Fruit fly (Drosophila melanogaster) whole organism, embryonic: ENCODE results near the gene Eip63F-1.

Source experiments
- Atf6 ChIP-seq: fragments of 200-800 bp; sonication (Bioruptor generic); IDR thresholded peaks from 2 replicates; pipeline ENCODE4 v1.3.6; 2022; ENCODE audit warnings: missing biosample characterization, missing genetic modification characterization
- CG10147 ChIP-seq: fragments of 200-800 bp; sonication (Bioruptor generic); optimal IDR thresholded peaks from 2 replicates; lab custom pipeline; 2019; ENCODE audit warnings: missing biosample characterization, mild to moderate bottlenecking, missing genetic modification characterization, moderate library complexity
- CG10431 ChIP-seq: fragments of 200-800 bp; sonication (Bioruptor generic); optimal IDR thresholded peaks from 3 replicates; lab custom pipeline; 2018; ENCODE audit warnings: missing biosample characterization, mild to moderate bottlenecking, missing genetic modification characterization
- CG10565 ChIP-seq: fragments of 200-800 bp; sonication (Bioruptor generic); optimal IDR thresholded peaks from 3 replicates; lab custom pipeline; 2016; ENCODE audit warnings: missing biosample characterization, mild to moderate bottlenecking, missing genetic modification characterization
- CG11093 ChIP-seq: fragments of 200-800 bp; sonication (Bioruptor generic); IDR thresholded peaks from 3 replicates; pipeline ENCODE4 v1.3.6; 2022; ENCODE audit warnings: missing biosample characterization, missing genetic modification characterization
- CG12071 ChIP-seq: fragments of 200-800 bp; sonication (Bioruptor generic); optimal IDR thresholded peaks from 3 replicates; lab custom pipeline; 2018; ENCODE audit warnings: missing biosample characterization, mild to moderate bottlenecking, missing genetic modification characterization
- CG14667 ChIP-seq: fragments of 200-800 bp; sonication (Bioruptor generic); IDR thresholded peaks from 2 replicates; pipeline ENCODE4 v1.3.6; 2022; ENCODE audit warnings: missing biosample characterization, missing genetic modification characterization
- CG14965 ChIP-seq: fragments of 200-800 bp; sonication (Bioruptor generic); optimal IDR thresholded peaks from 2 replicates; lab custom pipeline; 2016; ENCODE audit warnings: missing biosample characterization, missing genetic modification characterization, borderline replicate concordance
- CG15073 ChIP-seq: fragments of 200-800 bp; sonication (Bioruptor generic); optimal IDR thresholded peaks from 2 replicates; lab custom pipeline; 2016; ENCODE audit warnings: missing biosample characterization, missing genetic modification characterization
- CG17912 ChIP-seq: fragments of 200-800 bp; sonication (Bioruptor generic); optimal IDR thresholded peaks from 2 replicates; lab custom pipeline; 2018; ENCODE audit warnings: missing biosample characterization, mild to moderate bottlenecking, missing genetic modification characterization
- CG18599 ChIP-seq: fragments of 200-800 bp; sonication (Bioruptor generic); optimal IDR thresholded peaks from 3 replicates; lab custom pipeline; 2017; ENCODE audit warnings: missing biosample characterization, missing genetic modification characterization, mild to moderate bottlenecking, moderate library complexity, missing genetic modification reagents
- CG18619 ChIP-seq: fragments of 200-800 bp; sonication (Bioruptor generic); optimal IDR thresholded peaks from 3 replicates; lab custom pipeline; 2017; ENCODE audit warnings: missing biosample characterization, mild to moderate bottlenecking, missing genetic modification characterization
- CG30403 ChIP-seq: fragments of 200-800 bp; sonication (Bioruptor generic); optimal IDR thresholded peaks from 3 replicates; lab custom pipeline; 2016; ENCODE audit warnings: missing biosample characterization, missing genetic modification characterization
- CG32772 ChIP-seq: fragments of 200-800 bp; sonication (Bioruptor generic); IDR thresholded peaks from 2 replicates; pipeline ENCODE4 v1.3.6; 2022; ENCODE audit warnings: missing biosample characterization, missing genetic modification characterization
- CG6272 ChIP-seq: fragments of 200-800 bp; sonication (Bioruptor generic); IDR thresholded peaks from 2 replicates; pipeline ENCODE4 v1.3.6; 2022; ENCODE audit warnings: missing biosample characterization, missing genetic modification characterization
- CG6765 ChIP-seq: fragments of 200-800 bp; sonication (Bioruptor generic); optimal IDR thresholded peaks from 3 replicates; lab custom pipeline; 2017; ENCODE audit warnings: missing biosample characterization, mild to moderate bottlenecking, missing genetic modification characterization
- CG7839 ChIP-seq: fragments of 200-800 bp; sonication (Bioruptor generic); optimal IDR thresholded peaks from 3 replicates; lab custom pipeline; 2018; ENCODE audit warnings: missing biosample characterization, mild to moderate bottlenecking, missing genetic modification characterization, moderate library complexity
- CG9437 ChIP-seq: fragments of 200-800 bp; sonication (Bioruptor generic); optimal IDR thresholded peaks from 2 replicates; lab custom pipeline; 2018; ENCODE audit warnings: missing biosample characterization, mild to moderate bottlenecking, missing genetic modification characterization
- Fer3 ChIP-seq: fragments of 200-800 bp; sonication (Bioruptor generic); optimal IDR thresholded peaks from 2 replicates; lab custom pipeline; 2018; ENCODE audit warnings: missing biosample characterization, mild to moderate bottlenecking, missing genetic modification characterization, moderate library complexity
- Hr51 ChIP-seq, 2 experiments: fragments of 200-800 bp; sonication (Bioruptor generic); optimal IDR thresholded peaks; 2 replicates in 1 of 2; 3 replicates in 1 of 2; lab custom pipeline; 2016 to 2018; ENCODE audit warnings: missing biosample characterization in 2 of 2, missing genetic modification characterization in 2 of 2, mild to moderate bottlenecking in 1 of 2, moderate library complexity in 1 of 2
- Lhr ChIP-seq: fragments of 200-800 bp; sonication (Bioruptor generic); optimal IDR thresholded peaks from 3 replicates; lab custom pipeline; 2017; ENCODE audit warnings: mild to moderate bottlenecking, missing biosample characterization, missing genetic modification reagents, missing genetic modification characterization
- Max ChIP-seq: fragments of 200-800 bp; sonication (Bioruptor generic); optimal IDR thresholded peaks from 2 replicates; lab custom pipeline; 2016; ENCODE audit warnings: missing biosample characterization, mild to moderate bottlenecking, missing genetic modification characterization
- Mes4 ChIP-seq: fragments of 200-800 bp; sonication (Bioruptor generic); optimal IDR thresholded peaks from 2 replicates; lab custom pipeline; 2016; ENCODE audit warnings: missing biosample characterization, missing genetic modification characterization
- NC2β ChIP-seq: fragments of 200-800 bp; sonication (Bioruptor generic); optimal IDR thresholded peaks from 2 replicates; lab custom pipeline; 2016; ENCODE audit warnings: missing biosample characterization, missing genetic modification characterization
- Neu2 ChIP-seq: fragments of 200-800 bp; sonication (Bioruptor generic); optimal IDR thresholded peaks from 3 replicates; lab custom pipeline; 2016; ENCODE audit warnings: missing biosample characterization, missing genetic modification characterization, borderline replicate concordance
- Nf-YC ChIP-seq: fragments of 200-800 bp; optimal IDR thresholded peaks from 3 replicates; lab custom pipeline; 2019; ENCODE audit warnings: missing biosample characterization, mild to moderate bottlenecking, missing genetic modification characterization, moderate library complexity
- Scr ChIP-seq: fragments of 200-800 bp; sonication (Bioruptor generic); IDR thresholded peaks from 2 replicates; pipeline ENCODE4 v1.3.6; 2022; ENCODE audit warnings: missing biosample characterization, missing genetic modification characterization; ENCODE audit not compliant: partially characterized antibody
- Sox102F ChIP-seq: fragments of 200-800 bp; sonication (Bioruptor generic); optimal IDR thresholded peaks from 2 replicates; lab custom pipeline; 2018; ENCODE audit warnings: missing biosample characterization, mild to moderate bottlenecking, missing genetic modification characterization, moderate library complexity
- ac ChIP-seq: fragments of 200-800 bp; sonication (Bioruptor generic); optimal IDR thresholded peaks from 3 replicates; lab custom pipeline; 2017; ENCODE audit warnings: missing biosample characterization, mild to moderate bottlenecking, missing genetic modification characterization
- ap ChIP-seq: fragments of 200-800 bp; sonication (Bioruptor generic); IDR thresholded peaks from 2 replicates; pipeline ENCODE4 v1.3.6; 2022; ENCODE audit warnings: missing biosample characterization, missing genetic modification characterization
- bowl ChIP-seq: fragments of 200-800 bp; sonication (Bioruptor generic); IDR thresholded peaks from 2 replicates; pipeline ENCODE4 v1.3.6; 2022; ENCODE audit warnings: missing biosample characterization, missing genetic modification characterization
- btn ChIP-seq: fragments of 200-800 bp; sonication (Bioruptor generic); optimal IDR thresholded peaks from 2 replicates; lab custom pipeline; 2016; ENCODE audit warnings: missing biosample characterization, missing genetic modification characterization
- cas ChIP-seq: fragments of 200-800 bp; sonication (Bioruptor generic); IDR thresholded peaks from 2 replicates; pipeline ENCODE4 v1.3.6; 2022; ENCODE audit warnings: missing biosample characterization, missing genetic modification characterization
- cg ChIP-seq: fragments of 200-800 bp; sonication (Bioruptor generic); optimal IDR thresholded peaks from 3 replicates; lab custom pipeline; 2019; ENCODE audit warnings: missing biosample characterization, mild to moderate bottlenecking, missing genetic modification characterization, moderate library complexity
- chif ChIP-seq, 2 experiments: fragments of 200-800 bp; sonication (Bioruptor generic); optimal IDR thresholded peaks; 3 replicates each; lab custom pipeline; 2016; ENCODE audit warnings: missing biosample characterization in 2 of 2, missing genetic modification characterization in 2 of 2
- dan ChIP-seq: fragments of 200-800 bp; sonication (Bioruptor generic); IDR thresholded peaks from 2 replicates; pipeline ENCODE4 v1.3.6; 2022; ENCODE audit warnings: missing biosample characterization, missing genetic modification characterization
- danr ChIP-seq: fragments of 200-800 bp; sonication (Bioruptor generic); IDR thresholded peaks from 2 replicates; pipeline ENCODE4 v1.3.6; 2022; ENCODE audit warnings: missing biosample characterization, missing genetic modification characterization
- ewg ChIP-seq: fragments of 200-800 bp; sonication (Bioruptor generic); optimal IDR thresholded peaks from 3 replicates; lab custom pipeline; 2017; ENCODE audit warnings: mild to moderate bottlenecking, missing biosample characterization, missing genetic modification reagents, missing genetic modification characterization
- gem ChIP-seq: fragments of 200-800 bp; sonication (Bioruptor generic); optimal IDR thresholded peaks from 2 replicates; lab custom pipeline; 2019; ENCODE audit warnings: missing biosample characterization, mild to moderate bottlenecking, missing genetic modification characterization, moderate library complexity
- klu ChIP-seq: fragments of 200-800 bp; sonication (Bioruptor generic); IDR thresholded peaks from 2 replicates; pipeline ENCODE4 v1.3.6; 2022; ENCODE audit warnings: missing biosample characterization, missing genetic modification characterization
- nau ChIP-seq: fragments of 200-800 bp; sonication (Bioruptor generic); optimal IDR thresholded peaks from 3 replicates; lab custom pipeline; 2017; ENCODE audit warnings: missing biosample characterization, mild to moderate bottlenecking, missing genetic modification characterization, missing genetic modification reagents
- pho ChIP-seq: fragments of 200-800 bp; sonication (Bioruptor generic); optimal IDR thresholded peaks from 2 replicates; lab custom pipeline; 2016; ENCODE audit warnings: missing biosample characterization, missing genetic modification characterization
- phol ChIP-seq: fragments of 200-800 bp; sonication (Bioruptor generic); optimal IDR thresholded peaks from 3 replicates; lab custom pipeline; 2018; ENCODE audit warnings: missing biosample characterization, mild to moderate bottlenecking, missing genetic modification characterization, moderate library complexity
- pum ChIP-seq: fragments of 200-800 bp; sonication (Bioruptor generic); optimal IDR thresholded peaks from 2 replicates; lab custom pipeline; 2016; ENCODE audit warnings: missing biosample characterization, missing genetic modification characterization
- pzg ChIP-seq: fragments of 200-800 bp; sonication (Bioruptor generic); optimal IDR thresholded peaks from 3 replicates; lab custom pipeline; 2018; ENCODE audit warnings: missing biosample characterization, mild to moderate bottlenecking, missing genetic modification characterization, moderate library complexity
- rib ChIP-seq: fragments of 200-800 bp; sonication (Bioruptor generic); IDR thresholded peaks from 2 replicates; pipeline ENCODE4 v1.3.6; 2022; ENCODE audit warnings: missing biosample characterization, missing genetic modification characterization
- sisA ChIP-seq: fragments of 200-800 bp; sonication (Bioruptor generic); IDR thresholded peaks from 2 replicates; pipeline ENCODE4 v1.3.6; 2022; ENCODE audit warnings: missing biosample characterization, missing genetic modification characterization
- slou ChIP-seq: fragments of 200-800 bp; sonication (Bioruptor generic); optimal IDR thresholded peaks from 3 replicates; lab custom pipeline; 2016; ENCODE audit warnings: missing biosample characterization, missing genetic modification characterization
- stc ChIP-seq: fragments of 200-800 bp; sonication (Bioruptor generic); IDR thresholded peaks from 2 replicates; pipeline ENCODE4 v1.3.6; 2022; ENCODE audit warnings: missing biosample characterization, missing genetic modification characterization

Gene Eip63F-1

DNA sequence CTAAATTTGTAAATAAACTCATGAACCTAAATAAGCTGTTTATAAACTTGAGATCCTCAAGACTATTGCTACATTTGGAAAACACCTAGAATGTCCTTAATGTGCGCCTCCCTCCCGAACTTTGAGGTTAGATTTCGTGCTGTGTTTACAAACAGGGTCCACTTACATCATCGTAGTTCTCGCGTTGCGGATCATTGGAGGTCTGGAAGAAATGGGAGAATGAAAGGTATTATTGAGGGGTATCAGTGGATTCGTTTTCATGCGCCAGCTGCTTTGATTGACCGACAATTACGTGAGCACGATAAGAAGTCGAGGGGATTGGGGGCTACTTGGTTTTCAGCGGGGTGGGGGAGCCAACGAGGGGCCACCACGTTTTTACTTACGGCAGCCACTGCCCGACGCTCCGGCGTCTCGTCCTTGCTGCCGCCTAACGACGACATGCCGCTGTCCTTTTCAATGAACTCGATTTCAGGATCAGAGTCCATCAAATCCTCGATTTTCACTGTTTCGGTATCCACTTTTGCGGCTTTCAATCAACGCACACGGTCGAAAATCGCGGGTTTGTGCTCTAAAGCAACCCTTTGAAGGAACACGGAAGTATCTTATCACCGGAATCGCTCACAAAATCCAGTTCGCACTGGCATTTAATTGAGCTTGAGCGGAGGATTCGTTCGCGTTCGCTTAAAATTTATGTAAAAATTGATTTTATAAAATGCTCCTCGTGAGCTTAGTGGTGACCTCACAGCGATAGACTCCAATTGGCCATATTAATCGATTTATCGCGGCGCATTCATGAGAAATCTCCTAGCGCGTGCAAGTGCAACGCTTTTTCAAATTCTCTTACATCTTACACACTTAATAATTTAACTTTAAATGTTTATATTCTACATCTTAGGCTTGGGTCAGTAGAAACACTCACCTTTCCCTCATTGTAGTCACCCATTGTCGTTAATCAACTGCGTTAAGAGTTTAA is 26.3 kb downstream of the Eip63F-1 start (continued):
- TF ChIP-seq CG12071 (GFP tag; lab: Kevin White, UChicago) (no peak), CG10565 (no peak), Nf-YC (tag; lab: Kevin White, UChicago) (no peak), CG9437 (GFP tag; lab: Kevin White, UChicago) (peak; percentile 24), cg (no peak), CG32772 (GFP tag; lab: Robert Waterston, UW) (no peak), pum (GFP tag; lab: Kevin White, UChicago) (no peak), CG7839 (tag; lab: Kevin White, UChicago) (no peak), CG6765 (GFP tag; lab: Kevin White, UChicago) (no peak), CG14965 (no peak), CG30403 (GFP tag; lab: Kevin White, UChicago) (no peak), CG10147 (GFP tag; lab: Kevin White, UChicago) (no peak), nau (GFP tag; lab: Kevin White, UChicago) (no peak), gem (tag; lab: Kevin White, UChicago) (no peak), CG17912 (GFP tag; lab: Kevin White, UChicago) (no peak), pho (GFP tag; lab: Kevin White, UChicago) (no peak), klu (GFP tag; lab: Robert Waterston, UW) (no peak), Scr (peak; percentile 55), ewg (GFP tag; lab: Kevin White, UChicago) (no peak), ap (no peak), slou (GFP tag; lab: Kevin White, UChicago) (no peak), cas (no peak), CG18599 (GFP tag; lab: Kevin White, UChicago) (no peak), CG14667 (GFP tag; lab: Robert Waterston, UW) (no peak), bowl (GFP tag; lab: Robert Waterston, UW) (no peak), dan (no peak), NC2β (GFP tag; lab: Kevin White, UChicago) (peak; percentile 6), chif (GFP tag; optimal IDR thresholded peaks at IDR 0.05; lab: Kevin White, UChicago) (no peak), Hr51 (GFP tag; optimal IDR thresholded peaks at IDR 0.05; lab: Kevin White, UChicago) (no peak), Fer3 (tag; lab: Kevin White, UChicago) (no peak), ac (no peak), Atf6 (GFP tag; lab: Robert Waterston, UW) (no peak), CG10431 (GFP tag; lab: Kevin White, UChicago) (no peak), CG6272 (GFP tag; lab: Robert Waterston, UW) (no peak), CG11093 (GFP tag; lab: Robert Waterston, UW) (no peak), btn (GFP tag; lab: Kevin White, UChicago) (no peak), Mes4 (GFP tag; lab: Kevin White, UChicago) (no peak), stc (GFP tag; lab: Robert Waterston, UW) (no peak), rib (0 out of 2 replicates have a peak, but pooled peaks have one; percentile 36), danr (GFP tag; lab: Robert Waterston, UW) (no peak), phol (tag; lab: Kevin White, UChicago) (peak; percentile 20), Lhr (GFP tag; lab: Kevin White, UChicago) (peak; percentile 18), sisA (GFP tag; lab: Robert Waterston, UW) (no peak), Sox102F (no peak), pzg (GFP tag; lab: Kevin White, UChicago) (peak; percentile 79), CG18619 (GFP tag; lab: Kevin White, UChicago) (no peak), Neu2 (GFP tag; lab: Kevin White, UChicago) (no peak), Max (peak; percentile 14), CG15073 (GFP tag; lab: Kevin White, UChicago) (no peak)
